Worm (Caenorhabditis elegans): ENCODE data around the gene clec-164.

The clec-164 gene

ce11 chrIV:716323-716722 is at the start of gene clec-164:
clec-164 (plus strand) TSS chrIV:716623.
- TF ChIP-seq cnd-1 (tag; optimal IDR thresholded peaks at IDR 0.05), result no peak
- no peak for TF ChIP-seq ces-1 (GFP tag; optimal IDR thresholded peaks at IDR 0.05)
- TF ChIP-seq ceh-43 (GFP tag; optimal IDR thresholded peaks at IDR 0.05), result no peak
- TF ChIP-seq tbx-8 (GFP tag; optimal IDR thresholded peaks at IDR 0.05), result no peak
- no peak for TF ChIP-seq flh-1 (GFP tag; optimal IDR thresholded peaks at IDR 0.05)
- TF ChIP-seq mab-5 (tag; optimal IDR thresholded peaks at IDR 0.05), result no peak
- no peak for TF ChIP-seq ztf-11 (tag; optimal IDR thresholded peaks at IDR 0.05)
- no peak for TF ChIP-seq bed-3 (GFP tag; optimal IDR thresholded peaks at IDR 0.05)
- no peak for TF ChIP-seq ham-2 (GFP tag; optimal IDR thresholded peaks at IDR 0.05)

- TF ChIP-seq nhr-237 (tag; optimal IDR thresholded peaks at IDR 0.05), result no peak
- no peak for TF ChIP-seq ceh-83 (GFP tag; optimal IDR thresholded peaks at IDR 0.05)
- TF ChIP-seq flh-1 (GFP tag; optimal IDR thresholded peaks at IDR 0.05), result no peak
- TF ChIP-seq lin-13 (tag; optimal IDR thresholded peaks at IDR 0.05), result no peak
- TF ChIP-seq mls-2 (tag; optimal IDR thresholded peaks at IDR 0.05), result no peak
- TF ChIP-seq zip-8 (tag; optimal IDR thresholded peaks at IDR 0.05), result no peak
- TF ChIP-seq ces-1 (GFP tag; optimal IDR thresholded peaks at IDR 0.05), result no peak
- no peak for TF ChIP-seq nhr-2 (tag; optimal IDR thresholded peaks at IDR 0.05)
- no peak for TF ChIP-seq mab-5 (tag; optimal IDR thresholded peaks at IDR 0.05)
- TF ChIP-seq mep-1 (tag; optimal IDR thresholded peaks at IDR 0.05), result no peak
- TF ChIP-seq elt-3 (tag; optimal IDR thresholded peaks at IDR 0.05), result no peak
- no peak for TF ChIP-seq blmp-1 (tag; optimal IDR thresholded peaks at IDR 0.05)
- no peak for TF ChIP-seq pha-4 (tag; optimal IDR thresholded peaks at IDR 0.05)
- no peak for TF ChIP-seq M03D4.4 (tag; optimal IDR thresholded peaks at IDR 0.05)
- TF ChIP-seq ceh-39 (tag; optimal IDR thresholded peaks at IDR 0.05), result no peak
- TF ChIP-seq hlh-1 (tag; optimal IDR thresholded peaks at IDR 0.05), result no peak
Measured at ce11 chrIV:666991-667390, 49.4 kb upstream of the clec-164 start, which contains the start of gene K11H12.6. K11H12.6 (plus strand) TSS chrIV:667291.

- no peak for TF ChIP-seq sptf-1 (tag; optimal IDR thresholded peaks at IDR 0.05)
- no peak for TF ChIP-seq elt-3 (tag; optimal IDR thresholded peaks at IDR 0.05)
- TF ChIP-seq flh-1 (GFP tag; optimal IDR thresholded peaks at IDR 0.05), result no peak
- no peak for TF ChIP-seq sem-2 (GFP tag; optimal IDR thresholded peaks at IDR 0.05)
- TF ChIP-seq ztf-11 (tag; optimal IDR thresholded peaks at IDR 0.05), result no peak
- TF ChIP-seq unc-120 (tag; optimal IDR thresholded peaks at IDR 0.05; ENCODE audit: poor library complexity, severe bottlenecking), result no peak
- TF ChIP-seq drap-1 (GFP tag; optimal IDR thresholded peaks at IDR 0.05), result no peak
- TF ChIP-seq mep-1 (tag; optimal IDR thresholded peaks at IDR 0.05), result no peak
Measured at ce11 chrIV:670455-670854, 46.0 kb upstream of the clec-164 start, which contains the start of gene K11H12.11. K11H12.11 (minus strand) TSS chrIV:670555.

ce11 chrIV:673313-673712 is 43.1 kb upstream of the clec-164 start, which contains the start of gene K11H12.3:
K11H12.3 (minus strand) TSS chrIV:673480.
- no peak for TF ChIP-seq tbx-8 (GFP tag; optimal IDR thresholded peaks at IDR 0.05)
- TF ChIP-seq ham-2 (GFP tag; optimal IDR thresholded peaks at IDR 0.05), result no peak
- TF ChIP-seq elt-1 (tag; optimal IDR thresholded peaks at IDR 0.05; ENCODE audit: borderline replicate concordance, insufficient read depth), result no peak
- no peak for TF ChIP-seq nhr-237 (tag; optimal IDR thresholded peaks at IDR 0.05)
- no peak for TF ChIP-seq ceh-43 (GFP tag; optimal IDR thresholded peaks at IDR 0.05)
- no peak for TF ChIP-seq nhr-12 (tag; optimal IDR thresholded peaks at IDR 0.05)
- no peak for TF ChIP-seq zip-8 (tag; optimal IDR thresholded peaks at IDR 0.05)
- TF ChIP-seq nhr-76 (tag; optimal IDR thresholded peaks at IDR 0.05), result no peak
- TF ChIP-seq lsy-2 (tag; optimal IDR thresholded peaks at IDR 0.05), result no peak
- TF ChIP-seq M03D4.4 (tag; optimal IDR thresholded peaks at IDR 0.05), result no peak
- TF ChIP-seq lin-32 (GFP tag; optimal IDR thresholded peaks at IDR 0.05), result no peak

ce11 chrIV:675471-676159 is 40.8 kb upstream of the clec-164 start, which contains the start of the genes K11H12.4 and K11H12.10:
K11H12.4 (minus strand) TSS chrIV:675883.
K11H12.10 (plus strand) TSS chrIV:676075.
- TF ChIP-seq zip-8 (tag; optimal IDR thresholded peaks at IDR 0.05) (peak; percentile 84), flh-1 (GFP tag; optimal IDR thresholded peaks at IDR 0.05) (no peak)

Data from whole organism, mixed stage, embryonic.